Fruit fly (Drosophila melanogaster) whole organism, embryonic: ENCODE data around the gene nAChRalpha7.
A peak's percentile ranks its signal among the peaks of the same experiment; 100 is the strongest.

Experiments used
- Abd-B ChIP-seq: fragments of 200-800 bp; sonication (Bioruptor generic); optimal IDR thresholded peaks from 2 replicates; lab custom pipeline; 2018; ENCODE audit warnings: missing biosample characterization, mild to moderate bottlenecking, missing genetic modification characterization, moderate library complexity
- Adf1 ChIP-seq: fragments of 200-800 bp; sonication (Bioruptor generic); IDR thresholded peaks from 2 replicates; pipeline ENCODE4 v1.3.6; 2022; ENCODE audit warnings: missing biosample characterization, missing genetic modification characterization
- CG10267 ChIP-seq: fragments of 200-800 bp; sonication (Bioruptor generic); optimal IDR thresholded peaks from 2 replicates; lab custom pipeline; 2018; ENCODE audit warnings: missing biosample characterization, mild to moderate bottlenecking, missing genetic modification characterization, moderate library complexity
- CG12155 ChIP-seq: fragments of 200-800 bp; sonication (Bioruptor generic); optimal IDR thresholded peaks from 3 replicates; lab custom pipeline; 2016; ENCODE audit warnings: missing biosample characterization, missing genetic modification characterization
- CG12744 ChIP-seq: fragments of 200-800 bp; sonication (Bioruptor generic); optimal IDR thresholded peaks from 2 replicates; lab custom pipeline; 2016; ENCODE audit warnings: missing biosample characterization, missing genetic modification characterization
- CG15269 ChIP-seq: fragments of 200-800 bp; sonication (Bioruptor generic); optimal IDR thresholded peaks from 2 replicates; lab custom pipeline; 2018; ENCODE audit warnings: missing biosample characterization, mild to moderate bottlenecking, missing genetic modification characterization, moderate library complexity
- CG16863 ChIP-seq: fragments of 200-800 bp; sonication (Bioruptor generic); optimal IDR thresholded peaks from 3 replicates; lab custom pipeline; 2016; ENCODE audit warnings: missing biosample characterization, missing genetic modification characterization
- CG17568 ChIP-seq: fragments of 200-800 bp; sonication (Bioruptor generic); optimal IDR thresholded peaks from 2 replicates; lab custom pipeline; 2018; ENCODE audit warnings: missing biosample characterization, mild to moderate bottlenecking, missing genetic modification characterization, moderate library complexity
- CG4730 ChIP-seq: fragments of 200-800 bp; sonication (Bioruptor generic); IDR thresholded peaks from 2 replicates; pipeline ENCODE4 v1.3.6; 2022; ENCODE audit warnings: missing biosample characterization, missing genetic modification characterization
- CG5180 ChIP-seq: fragments of 200-800 bp; sonication (Bioruptor generic); optimal IDR thresholded peaks from 3 replicates; lab custom pipeline; 2017; ENCODE audit warnings: missing biosample characterization, missing genetic modification characterization, mild to moderate bottlenecking, moderate library complexity, missing genetic modification reagents
- CG6791 ChIP-seq: fragments of 200-800 bp; sonication (Bioruptor generic); IDR thresholded peaks from 3 replicates; pipeline ENCODE4 v1.3.6; 2022; ENCODE audit warnings: missing biosample characterization, missing genetic modification characterization; ENCODE audit not compliant: partially characterized antibody
- CG8089 ChIP-seq: fragments of 200-800 bp; sonication (Bioruptor generic); optimal IDR thresholded peaks from 3 replicates; lab custom pipeline; 2016; ENCODE audit warnings: missing biosample characterization, missing genetic modification characterization
- D ChIP-seq, 2 experiments: fragments of 200-800 bp in 1 of 2; fragments of >200 bp in 1 of 2; sonication (Bioruptor generic) in 1 of 2; optimal IDR thresholded peaks; 2 replicates in 1 of 2; 3 replicates in 1 of 2; lab custom pipeline; 2017; ENCODE audit warnings: mild to moderate bottlenecking in 1 of 2, missing biosample characterization in 1 of 2, missing genetic modification characterization in 1 of 2, missing genetic modification reagents in 1 of 2
- D19B ChIP-seq: fragments of 200-800 bp; sonication (Bioruptor generic); optimal IDR thresholded peaks from 2 replicates; lab custom pipeline; 2017; ENCODE audit warnings: missing biosample characterization, mild to moderate bottlenecking, missing genetic modification characterization
- Doc3 ChIP-seq: fragments of 200-800 bp; sonication (Bioruptor generic); IDR thresholded peaks from 3 replicates; pipeline ENCODE4 v1.3.6; 2022; ENCODE audit warnings: missing biosample characterization, missing genetic modification characterization; ENCODE audit not compliant: partially characterized antibody
- Ets65A ChIP-seq: fragments of 200-800 bp; sonication (Bioruptor generic); peaks from one replicate; lab custom pipeline; 2016; ENCODE audit warnings: missing biosample characterization, missing genetic modification characterization
- GATAe ChIP-seq: fragments of 200-800 bp; sonication (Bioruptor generic); conservative IDR thresholded peaks from 2 replicates; pipeline ENCODE4 v1.3.6; 2022; ENCODE audit warnings: missing biosample characterization, missing genetic modification characterization
- Oli ChIP-seq: fragments of 200-800 bp; sonication (Bioruptor generic); optimal IDR thresholded peaks from 2 replicates; lab custom pipeline; 2018; ENCODE audit warnings: missing biosample characterization, mild to moderate bottlenecking, missing genetic modification characterization, moderate library complexity
- Six4 ChIP-seq: fragments of 200-800 bp; sonication (Bioruptor generic); optimal IDR thresholded peaks from 2 replicates; lab custom pipeline; 2016; ENCODE audit warnings: missing biosample characterization, missing genetic modification characterization
- Sry-δ ChIP-seq: fragments of 200-800 bp; sonication (Bioruptor generic); optimal IDR thresholded peaks from 2 replicates; lab custom pipeline; 2016; ENCODE audit warnings: missing biosample characterization, missing genetic modification characterization
- Taf1 ChIP-seq: fragments of 200-800 bp; sonication (Bioruptor generic); IDR thresholded peaks from 2 replicates; pipeline ENCODE4 v1.3.6; 2022; ENCODE audit warnings: missing biosample characterization, missing genetic modification characterization
- Trl ChIP-seq, 3 experiments: fragments of >200 bp in 2 of 3; fragments of 200-800 bp in 1 of 3; sonication (Bioruptor generic) in 1 of 3; optimal IDR thresholded peaks; 2 replicates in 1 of 3; 3 replicates in 2 of 3; lab custom pipeline; 2016 to 2017; ENCODE audit warnings: missing biosample characterization in 1 of 3, missing genetic modification characterization in 1 of 3
- ap ChIP-seq: fragments of 200-800 bp; sonication (Bioruptor generic); IDR thresholded peaks from 2 replicates; pipeline ENCODE4 v1.3.6; 2022; ENCODE audit warnings: missing biosample characterization, missing genetic modification characterization
- ash1 ChIP-seq: fragments of 200-800 bp; sonication (Bioruptor generic); optimal IDR thresholded peaks from 2 replicates; lab custom pipeline; 2018; ENCODE audit warnings: missing biosample characterization, mild to moderate bottlenecking, missing genetic modification characterization
- cad ChIP-seq: fragments of >200 bp; optimal IDR thresholded peaks from 2 replicates; lab custom pipeline; 2017; ENCODE audit warnings: missing biosample characterization, missing genetic modification characterization
- croc ChIP-seq: fragments of 200-800 bp; sonication (Bioruptor generic); conservative IDR thresholded peaks from 3 replicates; pipeline ENCODE4 v1.3.6; 2022; ENCODE audit warnings: missing biosample characterization, missing genetic modification characterization
- crol ChIP-seq: fragments of 200-800 bp; sonication (Bioruptor generic); IDR thresholded peaks from 2 replicates; pipeline ENCODE4 v1.3.6; 2022; ENCODE audit warnings: missing biosample characterization, missing genetic modification characterization
- crp ChIP-seq, 2 experiments: fragments of 200-800 bp; sonication (Bioruptor generic); optimal IDR thresholded peaks; 2 replicates in 1 of 2; 3 replicates in 1 of 2; lab custom pipeline; 2017; ENCODE audit warnings: missing biosample characterization in 2 of 2, missing genetic modification characterization in 2 of 2, mild to moderate bottlenecking in 1 of 2, moderate library complexity in 1 of 2
- dan ChIP-seq: fragments of 200-800 bp; sonication (Bioruptor generic); IDR thresholded peaks from 2 replicates; pipeline ENCODE4 v1.3.6; 2022; ENCODE audit warnings: missing biosample characterization, missing genetic modification characterization
- dmrt99B ChIP-seq: fragments of 200-800 bp; sonication (Bioruptor generic); optimal IDR thresholded peaks from 2 replicates; lab custom pipeline; 2018; ENCODE audit warnings: missing biosample characterization, mild to moderate bottlenecking, missing genetic modification characterization, moderate library complexity
- ewg ChIP-seq: fragments of 200-800 bp; sonication (Bioruptor generic); optimal IDR thresholded peaks from 3 replicates; lab custom pipeline; 2017; ENCODE audit warnings: mild to moderate bottlenecking, missing biosample characterization, missing genetic modification reagents, missing genetic modification characterization
- eyg ChIP-seq: fragments of 200-800 bp; sonication (Bioruptor generic); optimal IDR thresholded peaks from 3 replicates; lab custom pipeline; 2016; ENCODE audit warnings: missing biosample characterization, missing genetic modification characterization
- fd96Cb ChIP-seq: fragments of 200-800 bp; sonication (Bioruptor generic); optimal IDR thresholded peaks from 2 replicates; lab custom pipeline; 2018; ENCODE audit warnings: missing biosample characterization, mild to moderate bottlenecking, missing genetic modification characterization, moderate library complexity
- kah ChIP-seq: fragments of 200-800 bp; sonication (Bioruptor generic); optimal IDR thresholded peaks from 2 replicates; lab custom pipeline; 2018; ENCODE audit warnings: missing biosample characterization, mild to moderate bottlenecking, missing genetic modification characterization
- lab ChIP-seq: fragments of 200-800 bp; sonication (Bioruptor generic); optimal IDR thresholded peaks from 3 replicates; lab custom pipeline; 2017; ENCODE audit warnings: missing biosample characterization, missing genetic modification characterization, mild to moderate bottlenecking, moderate library complexity, missing genetic modification reagents
- peb ChIP-seq: fragments of 200-800 bp; sonication (Bioruptor generic); IDR thresholded peaks from 2 replicates; pipeline ENCODE4 v1.3.6; 2022; ENCODE audit warnings: missing biosample characterization, missing genetic modification characterization
- pfk ChIP-seq: fragments of 200-800 bp; sonication (Bioruptor generic); optimal IDR thresholded peaks from 2 replicates; lab custom pipeline; 2018; ENCODE audit warnings: missing biosample characterization, mild to moderate bottlenecking, missing genetic modification characterization, moderate library complexity
- row ChIP-seq: fragments of 200-800 bp; sonication (Bioruptor generic); IDR thresholded peaks from 3 replicates; pipeline ENCODE4 v1.3.6; 2022; ENCODE audit warnings: missing biosample characterization, missing genetic modification characterization
- sima ChIP-seq: fragments of 200-800 bp; sonication (Bioruptor generic); optimal IDR thresholded peaks from 2 replicates; lab custom pipeline; 2016; ENCODE audit warnings: missing biosample characterization, missing genetic modification characterization
- slbo ChIP-seq: fragments of 200-800 bp; sonication (Bioruptor generic); IDR thresholded peaks from 2 replicates; pipeline ENCODE4 v1.3.6; 2022; ENCODE audit warnings: missing biosample characterization, missing genetic modification characterization
- ssp ChIP-seq: fragments of 200-800 bp; sonication (Bioruptor generic); IDR thresholded peaks from 2 replicates; pipeline ENCODE4 v1.3.6; 2022; ENCODE audit warnings: missing biosample characterization, missing genetic modification characterization
- stc ChIP-seq: fragments of 200-800 bp; sonication (Bioruptor generic); IDR thresholded peaks from 2 replicates; pipeline ENCODE4 v1.3.6; 2022; ENCODE audit warnings: missing biosample characterization, missing genetic modification characterization
- stwl ChIP-seq: fragments of 200-800 bp; sonication (Bioruptor generic); optimal IDR thresholded peaks from 3 replicates; lab custom pipeline; 2018; ENCODE audit warnings: missing biosample characterization, mild to moderate bottlenecking, missing genetic modification characterization, moderate library complexity
- tna ChIP-seq: fragments of 200-800 bp; sonication (Bioruptor generic); IDR thresholded peaks from 2 replicates; pipeline ENCODE4 v1.3.6; 2022; ENCODE audit warnings: missing biosample characterization, missing genetic modification characterization; ENCODE audit not compliant: partially characterized antibody
- vfl ChIP-seq: fragments of 200-800 bp; sonication (Bioruptor generic); optimal IDR thresholded peaks from 2 replicates; lab custom pipeline; 2016; ENCODE audit warnings: missing biosample characterization, missing genetic modification characterization
- wek ChIP-seq: fragments of 200-800 bp; sonication (Bioruptor generic); optimal IDR thresholded peaks from 3 replicates; lab custom pipeline; 2018; ENCODE audit warnings: missing biosample characterization, mild to moderate bottlenecking, missing genetic modification characterization, moderate library complexity
- zf30C ChIP-seq: fragments of 200-800 bp; sonication (Bioruptor generic); optimal IDR thresholded peaks from 3 replicates; lab custom pipeline; 2018; ENCODE audit warnings: missing biosample characterization, mild to moderate bottlenecking, missing genetic modification characterization

The nAChRalpha7 gene

dm6 chrX:19321820-19322708, 26.2 kb downstream of the nAChRalpha7 start, which contains the start of gene out (continued):
- peak; percentile 94 for TF ChIP-seq fd96Cb (tag; lab: Kevin White, UChicago)
- peak; percentile 78 for TF ChIP-seq Adf1 (GFP tag; lab: Robert Waterston, UW)
- TF ChIP-seq crp (GFP tag; optimal IDR thresholded peaks at IDR 0.05; lab: Kevin White, UChicago): peak in 1 of 2 experiments; percentile 62
- peak; percentile 92 for TF ChIP-seq Taf1 (GFP tag; lab: Robert Waterston, UW)
- TF ChIP-seq ash1 (GFP tag; lab: Kevin White, UChicago): no peak
- TF ChIP-seq wek: peak; percentile 75
- peak; percentile 40 for TF ChIP-seq stwl (tag; lab: Kevin White, UChicago)
- TF ChIP-seq CG4730 (GFP tag; lab: Robert Waterston, UW): peak; percentile 90
- TF ChIP-seq CG6791: 0 out of 3 replicates have a peak, but pooled peaks have one; percentile 48
- peak; percentile 68 for TF ChIP-seq eyg (GFP tag; lab: Kevin White, UChicago)
- TF ChIP-seq CG10267: peak; percentile 88
- peak; percentile 94 for TF ChIP-seq croc (GFP tag; lab: Robert Waterston, UW)
- TF ChIP-seq Ets65A (GFP tag; lab: Kevin White, UChicago): peak; percentile 99
- no peak for TF ChIP-seq pfk (GFP tag; lab: Kevin White, UChicago)
- peak; percentile 77 for TF ChIP-seq CG8089 (GFP tag; lab: Kevin White, UChicago)
- TF ChIP-seq Oli (tag; lab: Kevin White, UChicago): peak; percentile 95
- peak; percentile 94 for TF ChIP-seq dmrt99B (tag; lab: Kevin White, UChicago)
- TF ChIP-seq stc (GFP tag; lab: Robert Waterston, UW): peak; percentile 93
- peak; percentile 95 for TF ChIP-seq slbo (GFP tag; lab: Robert Waterston, UW)
- peak; percentile 90 for TF ChIP-seq Six4
- peak; percentile 85 for TF ChIP-seq kah (GFP tag; lab: Kevin White, UChicago)
- TF ChIP-seq zf30C (GFP tag; lab: Kevin White, UChicago): peak; percentile 98
- peak; percentile 68 for TF ChIP-seq crol
- TF ChIP-seq ewg (GFP tag; lab: Kevin White, UChicago): peak; percentile 91
- TF ChIP-seq vfl (GFP tag; lab: Kevin White, UChicago): peak; percentile 86
- TF ChIP-seq cad (GFP tag; lab: Kevin White, UChicago): no peak
- no peak for TF ChIP-seq Doc3 (GFP tag; lab: Robert Waterston, UW)
- TF ChIP-seq sima (GFP tag; lab: Kevin White, UChicago): peak; percentile 47
- TF ChIP-seq CG16863 (GFP tag; lab: Kevin White, UChicago): peak; percentile 78
- peak; percentile 86 for TF ChIP-seq CG12744 (GFP tag; lab: Kevin White, UChicago)
- TF ChIP-seq CG17568: peak; percentile 89
- TF ChIP-seq GATAe (GFP tag; lab: Robert Waterston, UW): peak; percentile 81
- TF ChIP-seq D19B (GFP tag; lab: Kevin White, UChicago): peak; percentile 86
- TF ChIP-seq Trl (optimal IDR thresholded peaks at IDR 0.05; lab: Kevin White, UChicago): peak; percentile 70 to 74
- TF ChIP-seq Trl (GFP tag; optimal IDR thresholded peaks at IDR 0.05; lab: Kevin White, UChicago): peak; percentile 89
- no peak for TF ChIP-seq D (optimal IDR thresholded peaks at IDR 0.05; lab: Kevin White, UChicago)
- peak; percentile 94 for TF ChIP-seq D (GFP tag; optimal IDR thresholded peaks at IDR 0.05; lab: Kevin White, UChicago)
- TF ChIP-seq CG5180 (GFP tag; lab: Kevin White, UChicago): peak; percentile 80
- peak; percentile 89 for TF ChIP-seq CG12155 (GFP tag; lab: Kevin White, UChicago)
- peak; percentile 91 for TF ChIP-seq peb (GFP tag; lab: Robert Waterston, UW)
- peak; percentile 78 for TF ChIP-seq dan
- peak; percentile 89 for TF ChIP-seq ap (GFP tag; lab: Robert Waterston, UW)
- TF ChIP-seq Abd-B (GFP tag; lab: Kevin White, UChicago): peak; percentile 91
- peak; percentile 30 for TF ChIP-seq Sry-δ (GFP tag; lab: Kevin White, UChicago)
- TF ChIP-seq CG15269 (tag; lab: Kevin White, UChicago): peak; percentile 94
- peak; percentile 85 for TF ChIP-seq ssp
- peak; percentile 96 for TF ChIP-seq lab (GFP tag; lab: Kevin White, UChicago)
- TF ChIP-seq tna (GFP tag; lab: Robert Waterston, UW): no peak
- peak; percentile 97 for TF ChIP-seq row (GFP tag; lab: Robert Waterston, UW)
